Worm (Caenorhabditis elegans): ENCODE data around the gene C04E6.4.

- TF ChIP-seq fos-1 (tag; optimal IDR thresholded peaks at IDR 0.05) (no peak), ama-1 (optimal IDR thresholded peaks at IDR 0.05) (no peak), unc-62 (GFP tag; optimal IDR thresholded peaks at IDR 0.05) (no peak), lin-15B (tag; optimal IDR thresholded peaks at IDR 0.05) (no peak), elt-1 (tag; optimal IDR thresholded peaks at IDR 0.05) (no peak)
These were observed 14.2 kb upstream of the C04E6.4 start, which contains the start of gene C04E6.7 for ce11 chrV:5893015-5893414.
